Worm (Caenorhabditis elegans) whole organism, L3 larva: ENCODE data around the gene srh-222.

Source experiments
- ZK546.5 ChIP-seq: sonication (generic microtip); optimal IDR thresholded peaks from 2 replicates; lab custom pipeline; 2017; ENCODE audit warnings: missing biosample characterization, missing genetic modification characterization
- egl-27 ChIP-seq: sonication (generic microtip); optimal IDR thresholded peaks from 4 replicates; lab custom pipeline; 2017; ENCODE audit warnings: missing biosample characterization, missing genetic modification reagents, missing genetic modification characterization
- sea-2 ChIP-seq: fragments of 150-350 bp; sonication (generic microtip); optimal IDR thresholded peaks from 4 replicates; lab custom pipeline; 2014; ENCODE audit warnings: missing biosample characterization, missing genetic modification reagents, missing genetic modification characterization
- unc-39 ChIP-seq: sonication (generic microtip); optimal IDR thresholded peaks from 4 replicates; lab custom pipeline; 2017; ENCODE audit warnings: missing biosample characterization, missing genetic modification characterization
- ztf-11 ChIP-seq: fragments of 150-350 bp; optimal IDR thresholded peaks from 2 replicates; lab custom pipeline; 2014; ENCODE audit warnings: missing biosample characterization, missing genetic modification characterization

DNA sequence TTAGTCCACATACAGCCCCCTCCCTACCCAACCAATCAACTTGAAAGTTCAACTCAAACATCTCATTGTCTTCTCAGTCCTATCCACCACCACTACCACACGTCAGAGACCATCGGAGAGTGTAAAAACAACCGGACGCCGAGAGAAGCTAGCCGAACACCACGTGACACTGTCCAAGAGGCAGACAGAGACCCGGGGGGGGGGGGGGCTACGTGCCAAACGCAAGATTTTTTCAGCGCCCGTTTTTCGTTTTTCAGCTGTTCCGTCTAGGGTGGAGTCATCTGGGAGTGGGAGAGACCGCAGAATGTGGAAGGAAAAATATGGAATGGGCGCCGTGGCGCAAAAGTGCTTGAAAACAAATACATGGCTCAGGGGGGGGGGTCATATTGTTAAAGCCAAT, 46.3 kb downstream of the srh-222 start:
- TF ChIP-seq unc-39 (tag; lab: Kevin White, UChicago) (no peak), ztf-11 (no peak), sea-2 (no peak), egl-27 (tag; lab: Kevin White, UChicago) (no peak), ZK546.5 (tag; lab: Kevin White, UChicago) (no peak)
